Worm (Caenorhabditis elegans): ENCODE measurements around the gene F47B10.5.

ce11 chrX:10913981-10914380 lies 23.6 kb upstream of the F47B10.5 start, which contains the start of gene F47B10.9:
- no peak for TF ChIP-seq hrde-1 (tag; optimal IDR thresholded peaks at IDR 0.05; ENCODE audit: borderline replicate concordance)
- TF ChIP-seq nhr-120 (GFP tag; IDR thresholded peaks at IDR 0.05) = no peak
- no peak for TF ChIP-seq Y79H2A.3 (GFP tag; conservative IDR thresholded peaks at IDR 0.05)
- no peak for TF ChIP-seq T26A5.8 (tag; optimal IDR thresholded peaks at IDR 0.05)
- no peak for TF ChIP-seq ztf-26 (tag; optimal IDR thresholded peaks at IDR 0.05)
- TF ChIP-seq egl-44 (GFP tag; IDR thresholded peaks at IDR 0.05) = no peak
- no peak for TF ChIP-seq ZK185.1 (tag; optimal IDR thresholded peaks at IDR 0.05; ENCODE audit: poor library complexity, severe bottlenecking)
- TF ChIP-seq snpc-1.3 (tag; optimal IDR thresholded peaks at IDR 0.05; ENCODE audit: insufficient read depth) = no peak
- no peak for TF ChIP-seq ama-1 (optimal IDR thresholded peaks at IDR 0.05)
- no peak for TF ChIP-seq ama-1 (GFP tag; optimal IDR thresholded peaks at IDR 0.05)
- no peak for TF ChIP-seq zfh-2 (GFP tag; conservative IDR thresholded peaks at IDR 0.05)

Data from whole organism, young adult.